Fruit fly (Drosophila melanogaster) whole organism, embryonic: Measurements from ENCODE around the gene Usp1.

ENCODE experiments used
- Aef1 ChIP-seq: fragments of 200-800 bp; sonication (Bioruptor generic); IDR thresholded peaks from 3 replicates; pipeline ENCODE4 v1.3.6; 2022; ENCODE audit warnings: missing biosample characterization, missing genetic modification characterization
- BEAF-32 ChIP-seq: fragments of 200-800 bp; sonication (Bioruptor generic); optimal IDR thresholded peaks from 3 replicates; lab custom pipeline; 2017; ENCODE audit warnings: missing biosample characterization, missing genetic modification characterization, mild to moderate bottlenecking, moderate library complexity, missing genetic modification reagents
- CG10147 ChIP-seq: fragments of 200-800 bp; sonication (Bioruptor generic); optimal IDR thresholded peaks from 2 replicates; lab custom pipeline; 2019; ENCODE audit warnings: missing biosample characterization, mild to moderate bottlenecking, missing genetic modification characterization, moderate library complexity
- CG1024 ChIP-seq: fragments of 200-800 bp; sonication (Bioruptor generic); IDR thresholded peaks from 2 replicates; pipeline ENCODE4 v1.3.6; 2022; ENCODE audit warnings: missing biosample characterization, missing genetic modification characterization
- CG11398 ChIP-seq: fragments of 200-800 bp; sonication (Bioruptor generic); optimal IDR thresholded peaks from 2 replicates; lab custom pipeline; 2016; ENCODE audit warnings: missing biosample characterization, missing genetic modification characterization
- CG12236 ChIP-seq: fragments of 200-800 bp; sonication (Bioruptor generic); optimal IDR thresholded peaks from 2 replicates; lab custom pipeline; 2016; ENCODE audit warnings: missing biosample characterization, missing genetic modification characterization
- CG13296 ChIP-seq: fragments of 200-800 bp; sonication (Bioruptor generic); optimal IDR thresholded peaks from 3 replicates; lab custom pipeline; 2018; ENCODE audit warnings: missing biosample characterization, mild to moderate bottlenecking, missing genetic modification characterization
- CG14860 ChIP-seq: fragments of 200-800 bp; sonication (Bioruptor generic); IDR thresholded peaks from 3 replicates; pipeline ENCODE4 v1.3.6; 2022; ENCODE audit warnings: missing biosample characterization, missing genetic modification characterization; ENCODE audit not compliant: partially characterized antibody
- CG14965 ChIP-seq: fragments of 200-800 bp; sonication (Bioruptor generic); optimal IDR thresholded peaks from 2 replicates; lab custom pipeline; 2016; ENCODE audit warnings: missing biosample characterization, missing genetic modification characterization, borderline replicate concordance
- CG1603 ChIP-seq: fragments of 200-800 bp; sonication (Bioruptor generic); optimal IDR thresholded peaks from 2 replicates; lab custom pipeline; 2019; ENCODE audit warnings: missing biosample characterization, mild to moderate bottlenecking, missing genetic modification characterization, moderate library complexity
- CG17912 ChIP-seq: fragments of 200-800 bp; sonication (Bioruptor generic); optimal IDR thresholded peaks from 2 replicates; lab custom pipeline; 2018; ENCODE audit warnings: missing biosample characterization, mild to moderate bottlenecking, missing genetic modification characterization
- CG2116 ChIP-seq: fragments of 200-800 bp; sonication (Bioruptor generic); optimal IDR thresholded peaks from 3 replicates; lab custom pipeline; 2018; ENCODE audit warnings: missing biosample characterization, mild to moderate bottlenecking, missing genetic modification characterization
- CG31388 ChIP-seq: fragments of 200-800 bp; sonication (Bioruptor generic); optimal IDR thresholded peaks from 2 replicates; lab custom pipeline; 2016; ENCODE audit warnings: missing biosample characterization, missing genetic modification characterization
- CG3838 ChIP-seq: fragments of 200-800 bp; sonication (Bioruptor generic); optimal IDR thresholded peaks from 3 replicates; lab custom pipeline; 2016; ENCODE audit warnings: missing biosample characterization, missing genetic modification characterization
- CG6791 ChIP-seq: fragments of 200-800 bp; sonication (Bioruptor generic); IDR thresholded peaks from 3 replicates; pipeline ENCODE4 v1.3.6; 2022; ENCODE audit warnings: missing biosample characterization, missing genetic modification characterization; ENCODE audit not compliant: partially characterized antibody
- CG7357 ChIP-seq: fragments of 200-800 bp; sonication (Bioruptor generic); IDR thresholded peaks from 3 replicates; pipeline ENCODE4 v1.3.6; 2022; ENCODE audit warnings: missing biosample characterization, missing genetic modification characterization
- CG9437 ChIP-seq: fragments of 200-800 bp; sonication (Bioruptor generic); optimal IDR thresholded peaks from 2 replicates; lab custom pipeline; 2018; ENCODE audit warnings: missing biosample characterization, mild to moderate bottlenecking, missing genetic modification characterization
- CTCF ChIP-seq: fragments of 200-800 bp; sonication (Bioruptor generic); optimal IDR thresholded peaks from 2 replicates; lab custom pipeline; 2017; ENCODE audit warnings: missing biosample characterization, mild to moderate bottlenecking, missing genetic modification characterization, moderate library complexity
- CkIIα-i1 ChIP-seq: fragments of 200-800 bp; sonication (Bioruptor generic); IDR thresholded peaks from 2 replicates; pipeline ENCODE4 v1.3.6; 2022; ENCODE audit warnings: missing biosample characterization, missing genetic modification characterization
- E2f1 ChIP-seq: fragments of 200-800 bp; sonication (Bioruptor generic); IDR thresholded peaks from 2 replicates; pipeline ENCODE4 v1.3.6; 2022; ENCODE audit warnings: missing biosample characterization, missing genetic modification characterization
- H15 ChIP-seq: fragments of 200-800 bp; sonication (Bioruptor generic); IDR thresholded peaks from 3 replicates; pipeline ENCODE4 v1.3.6; 2022; ENCODE audit warnings: missing biosample characterization, missing genetic modification characterization
- HLH54F ChIP-seq: fragments of 200-800 bp; sonication (Bioruptor generic); optimal IDR thresholded peaks from 3 replicates; lab custom pipeline; 2016; ENCODE audit warnings: missing biosample characterization, missing genetic modification characterization
- Hr3 ChIP-seq: fragments of 200-800 bp; sonication (Bioruptor generic); optimal IDR thresholded peaks from 3 replicates; lab custom pipeline; 2016; ENCODE audit warnings: missing biosample characterization, missing genetic modification characterization
- Hr78 ChIP-seq, 2 experiments: fragments of 200-800 bp in 1 of 2; fragments of >200 bp in 1 of 2; sonication (Bioruptor generic) in 1 of 2; optimal IDR thresholded peaks; 2 replicates each; lab custom pipeline; 2017 to 2019; ENCODE audit warnings: missing biosample characterization in 2 of 2, missing genetic modification characterization in 2 of 2, mild to moderate bottlenecking in 1 of 2, moderate library complexity in 1 of 2
- MTF-1 ChIP-seq: fragments of 200-800 bp; sonication (Bioruptor generic); optimal IDR thresholded peaks from 2 replicates; lab custom pipeline; 2018; ENCODE audit warnings: missing biosample characterization, mild to moderate bottlenecking, missing genetic modification characterization, borderline replicate concordance
- Mad ChIP-seq: fragments of 200-800 bp; sonication (Bioruptor generic); optimal IDR thresholded peaks from 2 replicates; lab custom pipeline; 2016; ENCODE audit warnings: missing biosample characterization, missing genetic modification characterization
- Oaz ChIP-seq: fragments of 200-800 bp; sonication (Bioruptor generic); IDR thresholded peaks from 2 replicates; pipeline ENCODE4 v1.3.6; 2022; ENCODE audit warnings: missing biosample characterization, missing genetic modification characterization
- Oli ChIP-seq: fragments of 200-800 bp; sonication (Bioruptor generic); optimal IDR thresholded peaks from 2 replicates; lab custom pipeline; 2018; ENCODE audit warnings: missing biosample characterization, mild to moderate bottlenecking, missing genetic modification characterization, moderate library complexity
- Six4 ChIP-seq: fragments of 200-800 bp; sonication (Bioruptor generic); optimal IDR thresholded peaks from 2 replicates; lab custom pipeline; 2016; ENCODE audit warnings: missing biosample characterization, missing genetic modification characterization
- Usf ChIP-seq: fragments of 200-800 bp; sonication (Bioruptor generic); optimal IDR thresholded peaks from 2 replicates; lab custom pipeline; 2017; ENCODE audit warnings: missing genotype, missing biosample characterization, missing genetic modification characterization
- bowl ChIP-seq: fragments of 200-800 bp; sonication (Bioruptor generic); IDR thresholded peaks from 2 replicates; pipeline ENCODE4 v1.3.6; 2022; ENCODE audit warnings: missing biosample characterization, missing genetic modification characterization
- cg ChIP-seq: fragments of 200-800 bp; sonication (Bioruptor generic); optimal IDR thresholded peaks from 3 replicates; lab custom pipeline; 2019; ENCODE audit warnings: missing biosample characterization, mild to moderate bottlenecking, missing genetic modification characterization, moderate library complexity
- chif ChIP-seq, 2 experiments: fragments of 200-800 bp; sonication (Bioruptor generic); optimal IDR thresholded peaks; 3 replicates each; lab custom pipeline; 2016; ENCODE audit warnings: missing biosample characterization in 2 of 2, missing genetic modification characterization in 2 of 2
- chn ChIP-seq: fragments of 200-800 bp; sonication (Bioruptor generic); optimal IDR thresholded peaks from 2 replicates; lab custom pipeline; 2016; ENCODE audit warnings: missing biosample characterization, missing genetic modification characterization
- crol ChIP-seq: fragments of 200-800 bp; sonication (Bioruptor generic); IDR thresholded peaks from 2 replicates; pipeline ENCODE4 v1.3.6; 2022; ENCODE audit warnings: missing biosample characterization, missing genetic modification characterization
- disco-r ChIP-seq: fragments of 200-800 bp; sonication (Bioruptor generic); optimal IDR thresholded peaks from 2 replicates; lab custom pipeline; 2016; ENCODE audit warnings: missing biosample characterization, missing genetic modification characterization
- esg ChIP-seq: fragments of 200-800 bp; sonication (Bioruptor generic); conservative IDR thresholded peaks from 2 replicates; pipeline ENCODE4 v1.3.6; 2022; ENCODE audit warnings: missing biosample characterization, missing genetic modification characterization
- gro ChIP-seq: fragments of 200-800 bp; sonication (Bioruptor generic); optimal IDR thresholded peaks from 2 replicates; lab custom pipeline; 2016; ENCODE audit warnings: missing biosample characterization, missing genetic modification characterization
- gt ChIP-seq: fragments of 200-800 bp; sonication (Bioruptor generic); IDR thresholded peaks from 2 replicates; pipeline ENCODE4 v1.3.6; 2022; ENCODE audit warnings: missing biosample characterization, missing genetic modification characterization
- kay ChIP-seq: fragments of 200-800 bp; sonication (Bioruptor generic); optimal IDR thresholded peaks from 2 replicates; lab custom pipeline; 2016; ENCODE audit warnings: missing biosample characterization, missing genetic modification characterization
- maf-S ChIP-seq: fragments of 200-800 bp; sonication (Bioruptor generic); optimal IDR thresholded peaks from 2 replicates; lab custom pipeline; 2016; ENCODE audit warnings: missing biosample characterization, missing genetic modification characterization
- mirr ChIP-seq: fragments of 200-800 bp; sonication (Bioruptor generic); optimal IDR thresholded peaks from 3 replicates; lab custom pipeline; 2018; ENCODE audit warnings: missing biosample characterization, mild to moderate bottlenecking, missing genetic modification characterization
- nom ChIP-seq: fragments of 200-800 bp; sonication (Bioruptor generic); optimal IDR thresholded peaks from 2 replicates; lab custom pipeline; 2017; ENCODE audit warnings: missing biosample characterization, missing genetic modification characterization, mild to moderate bottlenecking, moderate library complexity, missing genetic modification reagents
- peb ChIP-seq: fragments of 200-800 bp; sonication (Bioruptor generic); IDR thresholded peaks from 2 replicates; pipeline ENCODE4 v1.3.6; 2022; ENCODE audit warnings: missing biosample characterization, missing genetic modification characterization
- pnt ChIP-seq: fragments of 200-800 bp; sonication (Bioruptor generic); optimal IDR thresholded peaks from 3 replicates; lab custom pipeline; 2016; ENCODE audit warnings: missing biosample characterization, missing genetic modification characterization
- ranshi ChIP-seq: fragments of 200-800 bp; sonication (Bioruptor generic); IDR thresholded peaks from 2 replicates; pipeline ENCODE4 v1.3.6; 2022; ENCODE audit warnings: missing biosample characterization, missing genetic modification characterization
- run ChIP-seq: fragments of 200-800 bp; sonication (Bioruptor generic); optimal IDR thresholded peaks from 3 replicates; lab custom pipeline; 2018; ENCODE audit warnings: missing biosample characterization, mild to moderate bottlenecking, missing genetic modification characterization
- sima ChIP-seq: fragments of 200-800 bp; sonication (Bioruptor generic); optimal IDR thresholded peaks from 2 replicates; lab custom pipeline; 2016; ENCODE audit warnings: missing biosample characterization, missing genetic modification characterization
- tup ChIP-seq: fragments of 200-800 bp; sonication (Bioruptor generic); optimal IDR thresholded peaks from 2 replicates; lab custom pipeline; 2016; ENCODE audit warnings: missing biosample characterization, mild to moderate bottlenecking, missing genetic modification characterization, moderate library complexity
- unc-4 ChIP-seq: fragments of 200-800 bp; sonication (Bioruptor generic); IDR thresholded peaks from 2 replicates; pipeline ENCODE4 v1.3.6; 2022; ENCODE audit warnings: missing biosample characterization, missing genetic modification characterization; ENCODE audit not compliant: partially characterized antibody
- z ChIP-seq: fragments of 200-800 bp; sonication (Bioruptor generic); IDR thresholded peaks from 3 replicates; pipeline ENCODE4 v1.3.6; 2022; ENCODE audit warnings: missing biosample characterization, missing genetic modification characterization

Gene Usp1

DNA sequence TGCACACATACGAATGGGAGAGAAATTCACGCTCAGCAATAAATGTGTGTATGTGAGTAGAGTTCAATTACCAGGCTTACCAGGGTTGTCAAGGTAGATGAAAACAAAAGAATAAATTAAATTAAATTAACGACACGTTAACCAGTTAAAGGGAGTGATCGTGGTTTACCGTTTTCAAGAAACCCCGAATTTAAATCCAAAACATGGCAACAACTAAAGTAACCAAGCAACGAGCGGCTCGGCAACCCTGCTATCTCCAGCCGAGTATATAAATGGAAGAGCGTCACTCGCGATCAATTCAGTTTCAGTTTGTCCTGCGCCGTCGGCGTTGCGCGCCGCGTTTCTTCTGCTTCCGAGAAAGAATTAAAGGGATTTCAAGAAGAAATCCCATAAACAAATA, 14.7 kb upstream of the Usp1 start (continued):
- peak; percentile 99 for TF ChIP-seq maf-S (GFP tag; lab: Kevin White, UChicago)
- no peak for TF ChIP-seq unc-4 (GFP tag; lab: Robert Waterston, UW)
- TF ChIP-seq Six4 (GFP tag; lab: Kevin White, UChicago), result peak; percentile 99
- TF ChIP-seq CG31388 (GFP tag; lab: Kevin White, UChicago), result peak; percentile 98
- peak; percentile 99 for TF ChIP-seq nom (GFP tag; lab: Kevin White, UChicago)
- TF ChIP-seq CG3838 (GFP tag; lab: Kevin White, UChicago), result peak; percentile 98
- TF ChIP-seq pnt (GFP tag; lab: Kevin White, UChicago), result peak; percentile 98
- TF ChIP-seq run (tag; lab: Kevin White, UChicago), result peak; percentile 98
- TF ChIP-seq Oli, result peak; percentile 99
- peak; percentile 99 for TF ChIP-seq Mad (GFP tag; lab: Kevin White, UChicago)
- peak; percentile 99 for TF ChIP-seq CG12236 (GFP tag; lab: Kevin White, UChicago)
- TF ChIP-seq kay (GFP tag; lab: Kevin White, UChicago), result peak; percentile 97
- peak; percentile 90 for TF ChIP-seq CG14965 (GFP tag; lab: Kevin White, UChicago)
- TF ChIP-seq CG10147, result peak; percentile 98
- TF ChIP-seq Oaz (GFP tag; lab: Robert Waterston, UW), result peak; percentile 99
- TF ChIP-seq z (GFP tag; lab: Robert Waterston, UW), result peak; percentile 87
- peak; percentile 87 for TF ChIP-seq crol (GFP tag; lab: Robert Waterston, UW)
- TF ChIP-seq disco-r (GFP tag; lab: Kevin White, UChicago), result peak; percentile 99
- peak; percentile 89 for TF ChIP-seq CG2116
- peak; percentile 99 for TF ChIP-seq chn (GFP tag; lab: Kevin White, UChicago)
- TF ChIP-seq gt, result peak; percentile 98
- TF ChIP-seq CG13296 (GFP tag; lab: Kevin White, UChicago), result peak; percentile 99
- peak in 1 of 2 experiments; percentile 96 for TF ChIP-seq Hr78 (GFP tag; optimal IDR thresholded peaks at IDR 0.05; lab: Kevin White, UChicago)
- TF ChIP-seq BEAF-32 (GFP tag; lab: Kevin White, UChicago), result peak; percentile 42
- TF ChIP-seq peb (GFP tag; lab: Robert Waterston, UW), result peak; percentile 99
- TF ChIP-seq H15 (GFP tag; lab: Robert Waterston, UW), result peak; percentile 99
- peak; percentile 99 for TF ChIP-seq bowl (GFP tag; lab: Robert Waterston, UW)
- TF ChIP-seq esg (GFP tag; lab: Robert Waterston, UW), result peak; percentile 99
- peak; percentile 99 for TF ChIP-seq sima (GFP tag; lab: Kevin White, UChicago)
- peak; percentile 95 for TF ChIP-seq CG9437 (GFP tag; lab: Kevin White, UChicago)
- TF ChIP-seq CTCF, result peak; percentile 78
- TF ChIP-seq CG6791 (GFP tag; lab: Robert Waterston, UW), result no peak; the same call in 1 of the 3 replicates
- TF ChIP-seq CG1603 (tag; lab: Kevin White, UChicago), result peak; percentile 96
- TF ChIP-seq mirr (GFP tag; lab: Kevin White, UChicago), result peak; percentile 98
- TF ChIP-seq Usf (GFP tag; lab: Kevin White, UChicago), result peak; percentile 99
- peak; percentile 99 for TF ChIP-seq tup (GFP tag; lab: Kevin White, UChicago)
- TF ChIP-seq CG7357 (GFP tag; lab: Robert Waterston, UW), result peak; percentile 91
- peak; percentile 98 for TF ChIP-seq MTF-1 (GFP tag; lab: Kevin White, UChicago)
- TF ChIP-seq CkIIα-i1 (GFP tag; lab: Robert Waterston, UW), result peak; percentile 97
- TF ChIP-seq chif (GFP tag; optimal IDR thresholded peaks at IDR 0.05; lab: Kevin White, UChicago), result peak; percentile 99
- TF ChIP-seq cg, result peak; percentile 85
- peak; percentile 99 for TF ChIP-seq CG17912 (GFP tag; lab: Kevin White, UChicago)
- TF ChIP-seq CG14860 (GFP tag; lab: Robert Waterston, UW), result no peak
- TF ChIP-seq CG1024 (GFP tag; lab: Robert Waterston, UW), result peak; percentile 98
- peak; percentile 99 for TF ChIP-seq E2f1 (GFP tag; lab: Robert Waterston, UW)
- TF ChIP-seq Aef1 (GFP tag; lab: Robert Waterston, UW), result peak; percentile 99
- peak; percentile 99 for TF ChIP-seq Hr3 (GFP tag; lab: Kevin White, UChicago)
- TF ChIP-seq CG11398 (GFP tag; lab: Kevin White, UChicago), result peak; percentile 99
- TF ChIP-seq gro (GFP tag; lab: Kevin White, UChicago), result peak; percentile 99
- TF ChIP-seq ranshi (GFP tag; lab: Robert Waterston, UW), result peak; percentile 99
- TF ChIP-seq HLH54F, result peak; percentile 99
